Fruit fly (Drosophila melanogaster) whole organism, adult: Measurements from ENCODE around the gene para.
A peak's percentile ranks its signal among the peaks of the same experiment; 100 is the strongest.

ENCODE experiments used
- CG11617 ChIP-seq: fragments of 200-800 bp; sonication (Bioruptor generic); optimal IDR thresholded peaks from 2 replicates; lab custom pipeline; 2017; ENCODE audit warnings: mild to moderate bottlenecking, missing biosample characterization, missing genetic modification reagents, missing genetic modification characterization
- CG12768 ChIP-seq: fragments of 200-800 bp; sonication (Bioruptor generic); optimal IDR thresholded peaks from 2 replicates; lab custom pipeline; 2017; ENCODE audit warnings: missing biosample characterization, missing genetic modification characterization, mild to moderate bottlenecking, moderate library complexity, missing genetic modification reagents
- CG14711 ChIP-seq: fragments of 200-800 bp; sonication (Bioruptor generic); optimal IDR thresholded peaks from 2 replicates; lab custom pipeline; 2018; ENCODE audit warnings: missing biosample characterization, mild to moderate bottlenecking, missing genetic modification characterization, moderate library complexity
- CG1620 ChIP-seq: fragments of 200-800 bp; sonication (Bioruptor generic); optimal IDR thresholded peaks from 2 replicates; lab custom pipeline; 2016; ENCODE audit warnings: missing biosample characterization, missing genetic modification characterization
- CG33017 ChIP-seq: fragments of 200-800 bp; sonication (Bioruptor generic); optimal IDR thresholded peaks from 2 replicates; lab custom pipeline; 2018; ENCODE audit warnings: missing biosample characterization, mild to moderate bottlenecking, missing genetic modification characterization, moderate library complexity
- CG5204 ChIP-seq: fragments of 200-800 bp; sonication (Bioruptor generic); optimal IDR thresholded peaks from 2 replicates; lab custom pipeline; 2016; ENCODE audit warnings: missing biosample characterization, missing genetic modification characterization
- CG7045 ChIP-seq: fragments of 200-800 bp; sonication (Bioruptor generic); optimal IDR thresholded peaks from 2 replicates; lab custom pipeline; 2017; ENCODE audit warnings: missing biosample characterization, mild to moderate bottlenecking, missing genetic modification characterization
- CG7101 ChIP-seq: fragments of 200-800 bp; sonication (Bioruptor generic); optimal IDR thresholded peaks from 2 replicates; lab custom pipeline; 2018; ENCODE audit warnings: missing biosample characterization, mild to moderate bottlenecking, missing genetic modification characterization, moderate library complexity
- Clk ChIP-seq: fragments of 200-800 bp; sonication (Bioruptor generic); optimal IDR thresholded peaks from 2 replicates; lab custom pipeline; 2017; ENCODE audit warnings: missing biosample characterization, missing genetic modification characterization
- Crg-1 ChIP-seq: fragments of 200-800 bp; sonication (Bioruptor generic); optimal IDR thresholded peaks from 2 replicates; lab custom pipeline; 2016; ENCODE audit warnings: missing biosample characterization, missing genetic modification characterization
- Hr96 ChIP-seq: fragments of 200-800 bp; sonication (Bioruptor generic); optimal IDR thresholded peaks from 2 replicates; lab custom pipeline; 2016; ENCODE audit warnings: missing biosample characterization, missing genetic modification characterization
- Mnt ChIP-seq: fragments of 200-800 bp; sonication (Bioruptor generic); optimal IDR thresholded peaks from 2 replicates; lab custom pipeline; 2016; ENCODE audit warnings: missing biosample characterization, mild to moderate bottlenecking, missing genetic modification characterization
- bab1 ChIP-seq: fragments of 200-800 bp; sonication (Bioruptor generic); optimal IDR thresholded peaks from 3 replicates; lab custom pipeline; 2019; ENCODE audit warnings: missing biosample characterization, mild to moderate bottlenecking, missing genetic modification characterization, moderate library complexity
- cic ChIP-seq: fragments of 200-800 bp; sonication (Bioruptor generic); optimal IDR thresholded peaks from 2 replicates; lab custom pipeline; 2017; ENCODE audit warnings: missing biosample characterization, mild to moderate bottlenecking, missing genetic modification characterization, moderate library complexity
- cnc ChIP-seq, 2 experiments: fragments of >200 bp; optimal IDR thresholded peaks; 2 replicates each; lab custom pipeline; 2017
- kay ChIP-seq: fragments of 200-800 bp; sonication (Bioruptor generic); peaks from one replicate; lab custom pipeline; 2016; ENCODE audit warnings: missing biosample characterization, missing genetic modification characterization, borderline replicate concordance
- ovo ChIP-seq: fragments of 200-800 bp; sonication (Bioruptor generic); optimal IDR thresholded peaks from 2 replicates; lab custom pipeline; 2016; ENCODE audit warnings: missing biosample characterization, missing genetic modification characterization
- pad ChIP-seq: fragments of 200-800 bp; sonication (Bioruptor generic); optimal IDR thresholded peaks from 3 replicates; lab custom pipeline; 2017; ENCODE audit warnings: missing biosample characterization, missing genetic modification characterization, mild to moderate bottlenecking, moderate library complexity, missing genetic modification reagents
- tj ChIP-seq: fragments of 200-800 bp; sonication (Bioruptor generic); optimal IDR thresholded peaks from 3 replicates; lab custom pipeline; 2017; ENCODE audit warnings: missing biosample characterization, mild to moderate bottlenecking, missing genetic modification characterization, moderate library complexity
- toe ChIP-seq: fragments of 200-800 bp; sonication (Bioruptor generic); optimal IDR thresholded peaks from 2 replicates; lab custom pipeline; 2016; ENCODE audit warnings: missing biosample characterization, missing genetic modification characterization

para gene

DNA sequence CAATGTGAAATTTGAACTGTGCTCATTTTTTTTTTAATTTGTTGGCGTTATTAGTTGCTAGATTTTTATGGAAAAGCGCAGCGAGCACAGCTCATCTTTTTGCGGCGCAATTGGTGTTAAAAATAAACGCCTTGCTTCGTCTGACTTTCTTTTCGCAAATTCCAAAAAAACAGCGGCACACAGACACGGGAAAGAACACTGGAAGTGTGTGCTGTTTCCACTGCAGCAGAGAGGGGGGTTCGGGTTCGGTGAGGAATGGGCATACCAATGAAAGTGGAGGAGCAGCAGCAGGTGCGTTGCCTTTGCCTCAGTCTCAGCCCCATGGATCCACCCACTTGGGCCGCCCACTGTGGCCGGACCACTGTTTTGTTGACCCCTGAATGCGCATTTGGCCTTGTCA is 90.5 kb downstream of the para start:
- TF ChIP-seq CG11617 (no peak), CG7045 (GFP tag; lab: Kevin White, UChicago) (no peak), CG33017 (no peak), CG7101 (tag; lab: Kevin White, UChicago) (no peak), CG12768 (GFP tag; lab: Kevin White, UChicago) (no peak), tj (GFP tag; lab: Kevin White, UChicago) (no peak), CG14711 (no peak), bab1 (GFP tag; lab: Kevin White, UChicago) (no peak), CG1620 (GFP tag; lab: Kevin White, UChicago) (no peak), cic (GFP tag; lab: Kevin White, UChicago) (no peak), Mnt (GFP tag; lab: Kevin White, UChicago) (no peak), Hr96 (GFP tag; lab: Kevin White, UChicago) (no peak), Crg-1 (GFP tag; lab: Kevin White, UChicago) (no peak), toe (no peak)

DNA sequence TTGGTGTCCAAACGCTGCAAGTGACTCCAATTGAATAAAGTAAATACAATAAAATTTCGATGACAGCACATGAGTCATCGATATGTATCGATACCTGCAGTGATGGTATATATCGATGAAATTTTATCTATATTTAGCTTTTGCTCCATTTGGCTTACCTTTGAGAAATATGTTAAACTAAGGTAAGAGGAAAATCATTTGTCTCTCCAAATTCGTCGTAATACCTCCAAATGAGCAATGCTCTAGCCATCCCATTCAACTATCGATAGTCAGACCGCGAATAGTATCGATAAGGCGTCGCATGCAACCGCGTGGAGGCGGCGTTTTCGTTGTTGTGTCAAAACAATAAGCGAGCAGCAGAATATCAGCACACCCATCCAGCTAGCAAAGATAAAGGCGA is 91.7 kb downstream of the para start, which contains the start of the genes Cdc50 and rngo:
Cdc50 (minus strand) TSS at position 52 of the 400 bp plus-strand sequence.
rngo (plus strand) TSS at position 189 of the 400 bp plus-strand sequence.
- TF ChIP-seq bab1 (GFP tag; lab: Kevin White, UChicago) (peak; percentile 70), CG33017 (peak; percentile 4), Mnt (GFP tag; lab: Kevin White, UChicago) (peak; percentile 85), CG12768 (GFP tag; lab: Kevin White, UChicago) (no peak), CG1620 (GFP tag; lab: Kevin White, UChicago) (peak; percentile 28), CG11617 (peak; percentile 59), Crg-1 (GFP tag; lab: Kevin White, UChicago) (peak; percentile 68), cic (GFP tag; lab: Kevin White, UChicago) (peak; percentile 16), pad (GFP tag; lab: Kevin White, UChicago) (peak; percentile 54), tj (GFP tag; lab: Kevin White, UChicago) (peak; percentile 53), ovo (GFP tag; lab: Kevin White, UChicago) (no peak), CG14711 (peak; percentile 43), CG5204 (GFP tag; lab: Kevin White, UChicago) (no peak), CG7101 (tag; lab: Kevin White, UChicago) (peak; percentile 51), kay (GFP tag; lab: Kevin White, UChicago) (no peak)

DNA sequence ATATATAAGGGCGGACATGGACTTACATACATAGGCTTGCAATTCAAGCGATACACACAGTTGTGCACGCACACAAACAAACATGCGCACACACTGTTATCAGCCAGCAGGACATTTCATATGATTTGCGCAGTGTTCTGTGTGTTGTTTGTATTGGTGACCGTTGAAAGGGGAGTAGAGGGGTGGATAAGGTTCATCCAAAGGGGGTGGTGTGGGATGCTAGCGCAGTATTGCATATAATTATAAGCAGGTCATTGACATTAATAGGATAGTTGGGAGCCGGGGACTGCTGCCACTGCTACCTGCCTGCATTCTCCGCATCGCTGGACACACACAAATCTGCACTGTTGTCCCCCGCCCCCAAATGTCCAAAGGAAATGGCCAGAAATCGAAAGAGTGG is 104.4 kb downstream of the para start:
- TF ChIP-seq kay (GFP tag; lab: Kevin White, UChicago) (no peak), pad (GFP tag; lab: Kevin White, UChicago) (no peak), bab1 (GFP tag; lab: Kevin White, UChicago) (no peak), CG1620 (GFP tag; lab: Kevin White, UChicago) (no peak), cnc (optimal IDR thresholded peaks at IDR 0.05; lab: Kevin White, UChicago) (no peak), CG12768 (GFP tag; lab: Kevin White, UChicago) (no peak), toe (no peak), Clk (no peak), Hr96 (GFP tag; lab: Kevin White, UChicago) (no peak), Mnt (GFP tag; lab: Kevin White, UChicago) (no peak), cic (GFP tag; lab: Kevin White, UChicago) (no peak), CG14711 (no peak), CG5204 (GFP tag; lab: Kevin White, UChicago) (no peak), ovo (GFP tag; lab: Kevin White, UChicago) (no peak), CG7101 (tag; lab: Kevin White, UChicago) (no peak), CG33017 (no peak)

DNA sequence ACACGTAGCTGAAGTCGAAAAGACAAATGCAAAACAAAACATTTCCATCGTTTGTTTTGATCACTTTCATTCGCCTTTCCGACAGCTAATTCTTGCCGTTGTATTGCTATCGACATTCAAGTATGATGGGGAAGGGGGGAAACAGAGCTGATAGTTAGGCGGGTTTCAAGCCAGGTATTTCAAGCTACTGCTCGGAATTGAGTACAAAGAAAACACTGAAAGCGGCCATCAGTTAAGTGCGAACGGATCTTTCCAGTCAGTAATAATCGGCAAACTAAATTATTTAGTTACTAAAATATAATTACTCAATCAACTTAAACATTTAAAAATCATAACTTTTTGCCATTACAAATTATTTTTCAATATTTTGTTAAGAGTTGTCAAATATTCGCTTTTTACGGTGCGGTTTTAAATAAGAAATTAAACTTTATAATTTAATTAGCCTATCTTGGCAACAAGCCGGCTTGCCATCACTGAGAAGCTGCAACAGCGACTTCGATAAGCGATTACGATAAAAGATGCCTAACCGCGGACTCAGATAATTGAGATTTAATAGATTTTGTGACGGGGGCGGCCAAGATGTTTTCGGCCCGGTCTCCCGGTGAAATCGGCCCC is 105.0 kb downstream of the para start:
- TF ChIP-seq CG1620 (GFP tag; lab: Kevin White, UChicago), result no peak
- TF ChIP-seq CG33017, result no peak
- no peak for TF ChIP-seq CG7045 (GFP tag; lab: Kevin White, UChicago)
- no peak for TF ChIP-seq pad (GFP tag; lab: Kevin White, UChicago)
- TF ChIP-seq CG14711, result no peak
- no peak for TF ChIP-seq toe
- TF ChIP-seq CG5204 (GFP tag; lab: Kevin White, UChicago), result no peak
- TF ChIP-seq bab1 (GFP tag; lab: Kevin White, UChicago), result no peak
- no peak for TF ChIP-seq tj (GFP tag; lab: Kevin White, UChicago)
- TF ChIP-seq cnc (optimal IDR thresholded peaks at IDR 0.05; lab: Kevin White, UChicago), result no peak
- TF ChIP-seq Mnt (GFP tag; lab: Kevin White, UChicago), result no peak
- no peak for TF ChIP-seq CG7101 (tag; lab: Kevin White, UChicago)
- TF ChIP-seq kay (GFP tag; lab: Kevin White, UChicago), result no peak
- TF ChIP-seq CG12768 (GFP tag; lab: Kevin White, UChicago), result no peak
- no peak for TF ChIP-seq Hr96 (GFP tag; lab: Kevin White, UChicago)

DNA sequence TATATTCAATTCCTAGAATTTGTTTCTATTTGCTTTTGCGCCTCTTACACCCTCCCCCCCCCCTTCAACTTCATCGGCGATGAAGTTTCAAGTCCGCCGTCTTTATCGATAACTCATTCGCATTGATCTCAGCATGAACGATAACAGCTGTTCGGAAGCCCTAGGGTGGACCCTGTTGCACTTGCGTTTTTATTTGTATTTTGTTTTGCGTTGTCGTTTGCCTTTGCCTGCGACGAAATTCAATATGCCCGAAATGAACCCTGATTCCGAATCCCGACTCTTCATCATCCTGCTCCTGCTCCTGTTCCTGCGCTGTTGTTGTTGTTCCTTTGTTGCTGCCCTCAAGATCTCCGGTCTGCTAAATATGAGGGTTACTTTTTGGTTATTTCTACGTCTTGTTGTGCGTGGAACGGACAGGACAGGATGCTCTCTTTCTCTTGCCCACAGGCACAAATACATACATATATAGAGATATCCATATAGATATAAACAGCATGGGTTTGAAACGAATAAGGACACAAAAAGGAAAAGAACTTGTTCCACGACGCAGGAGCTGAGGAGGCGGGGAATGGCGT is 106.3 kb downstream of the para start:
- TF ChIP-seq CG33017, result no peak
- TF ChIP-seq CG14711, result no peak
- TF ChIP-seq Mnt (GFP tag; lab: Kevin White, UChicago), result no peak
- no peak for TF ChIP-seq Crg-1 (GFP tag; lab: Kevin White, UChicago)
- no peak for TF ChIP-seq toe

DNA sequence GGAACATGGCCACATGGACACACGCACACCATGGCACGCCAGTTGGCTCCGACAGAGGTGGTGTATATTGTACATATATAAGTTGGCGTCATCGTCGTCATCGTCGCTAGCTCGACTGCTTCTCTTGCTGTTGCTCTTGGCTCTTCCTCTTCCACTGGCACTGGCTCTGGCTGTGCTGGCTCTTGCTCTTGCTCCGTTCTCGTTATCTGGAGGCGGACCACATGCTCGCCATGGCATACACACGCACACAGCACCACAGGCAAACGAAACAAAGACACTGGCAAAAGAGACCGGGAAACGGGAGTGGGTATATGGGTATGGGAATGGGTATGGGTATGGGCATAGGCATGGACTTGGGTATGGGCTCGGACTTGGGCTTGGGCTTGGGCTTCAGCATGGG is 107.8 kb downstream of the para start:
- peak; percentile 11 for TF ChIP-seq Mnt (GFP tag; lab: Kevin White, UChicago)
- TF ChIP-seq CG14711, result no peak
